Fruit fly (Drosophila melanogaster) whole organism, embryonic: ENCODE results near the gene CG3841.

ENCODE experiments used
- Aef1 ChIP-seq: fragments of 200-800 bp; sonication (Bioruptor generic); IDR thresholded peaks from 3 replicates; pipeline ENCODE4 v1.3.6; 2022; ENCODE audit warnings: missing biosample characterization, missing genetic modification characterization
- CG10321 ChIP-seq: fragments of 200-800 bp; sonication (Bioruptor generic); IDR thresholded peaks from 2 replicates; pipeline ENCODE4 v1.3.6; 2022; ENCODE audit warnings: missing biosample characterization, missing genetic modification characterization
- CG13287 ChIP-seq: fragments of 200-800 bp; sonication (Bioruptor generic); IDR thresholded peaks from 2 replicates; pipeline ENCODE4 v1.3.6; 2022; ENCODE audit warnings: missing biosample characterization, missing genetic modification characterization; ENCODE audit not compliant: partially characterized antibody
- CG7786 ChIP-seq: fragments of 200-800 bp; sonication (Bioruptor generic); optimal IDR thresholded peaks from 2 replicates; lab custom pipeline; 2016; ENCODE audit warnings: missing biosample characterization, missing genetic modification characterization
- CkIIα-i1 ChIP-seq: fragments of 200-800 bp; sonication (Bioruptor generic); IDR thresholded peaks from 2 replicates; pipeline ENCODE4 v1.3.6; 2022; ENCODE audit warnings: missing biosample characterization, missing genetic modification characterization
- lola ChIP-seq, 3 experiments: fragments of >200 bp in 2 of 3; fragments of 200-800 bp in 1 of 3; sonication (Bioruptor generic) in 1 of 3; optimal IDR thresholded peaks; 2 replicates each; lab custom pipeline; 2017 to 2019; ENCODE audit warnings: missing biosample characterization in 3 of 3, missing genetic modification characterization in 3 of 3, mild to moderate bottlenecking in 1 of 3, moderate library complexity in 1 of 3
- oc ChIP-seq: fragments of 200-800 bp; sonication (Bioruptor generic); optimal IDR thresholded peaks from 2 replicates; lab custom pipeline; 2018; ENCODE audit warnings: missing biosample characterization, mild to moderate bottlenecking, missing genetic modification characterization, moderate library complexity
- zen2 ChIP-seq: fragments of 200-800 bp; sonication (Bioruptor generic); IDR thresholded peaks from 3 replicates; pipeline ENCODE4 v1.3.6; 2022; ENCODE audit warnings: missing biosample characterization, missing genetic modification characterization; ENCODE audit not compliant: partially characterized antibody

dm6 chr2L:9591146-9591545, 1.9 kb downstream of the CG3841 start:
- TF ChIP-seq lola (GFP tag; optimal IDR thresholded peaks at IDR 0.05; lab: Kevin White, UChicago) (no peak), CG13287 (GFP tag; lab: Robert Waterston, UW) (no peak), zen2 (GFP tag; lab: Robert Waterston, UW) (no peak), CkIIα-i1 (GFP tag; lab: Robert Waterston, UW) (no peak), Aef1 (GFP tag; lab: Robert Waterston, UW) (no peak), CG7786 (GFP tag; lab: Kevin White, UChicago) (no peak), CG10321 (GFP tag; lab: Robert Waterston, UW) (no peak), oc (tag; lab: Kevin White, UChicago) (no peak)
